Worm (Caenorhabditis elegans): Measurements from ENCODE around the gene puf-3.

puf-3 gene

ce11 chrIV:13512112-13512569, at the start of gene puf-3:
Gene puf-3, minus strand, starts transcription at chrIV:13512162.
- TF ChIP-seq ceh-36 (tag; optimal IDR thresholded peaks at IDR 0.05) (no peak), tbx-11 (GFP tag; IDR thresholded peaks at IDR 0.05) (no peak), scrt-1 (GFP tag; IDR thresholded peaks at IDR 0.05) (no peak), pes-1 (GFP tag; IDR thresholded peaks at IDR 0.05) (no peak), hmg-4 (GFP tag; optimal IDR thresholded peaks at IDR 0.05) (no peak), hmbx-1 (tag; optimal IDR thresholded peaks at IDR 0.05) (no peak), sea-1 (GFP tag; conservative IDR thresholded peaks at IDR 0.05) (no peak), tbx-37 (GFP tag; conservative IDR thresholded peaks at IDR 0.05) (no peak), tra-4 (tag; optimal IDR thresholded peaks at IDR 0.05) (no peak), B0310.2 (tag; optimal IDR thresholded peaks at IDR 0.05) (no peak), flt-1 (GFP tag; IDR thresholded peaks at IDR 0.05) (no peak)

- TF ChIP-seq aly-1 (tag; optimal IDR thresholded peaks at IDR 0.05) = no peak
Observed at ce11 chrIV:13561629-13562028, 49.7 kb upstream of the puf-3 start, which contains the start of the genes Y45F10B.13 and qui-1. Gene Y45F10B.13, minus strand, starts transcription at chrIV:13561729. Gene qui-1, plus strand, starts transcription at chrIV:13561861.

- no peak for TF ChIP-seq F13C5.2 (tag; optimal IDR thresholded peaks at IDR 0.05)
- TF ChIP-seq hnd-1 (tag; optimal IDR thresholded peaks at IDR 0.05) = no peak
- no peak for TF ChIP-seq pes-1 (GFP tag; IDR thresholded peaks at IDR 0.05)
- no peak for TF ChIP-seq ceh-36 (tag; optimal IDR thresholded peaks at IDR 0.05)
- no peak for TF ChIP-seq scrt-1 (GFP tag; IDR thresholded peaks at IDR 0.05)
- no peak for TF ChIP-seq flt-1 (GFP tag; IDR thresholded peaks at IDR 0.05)
- TF ChIP-seq hmbx-1 (tag; optimal IDR thresholded peaks at IDR 0.05) = no peak
- TF ChIP-seq tra-4 (tag; optimal IDR thresholded peaks at IDR 0.05) = no peak
Observed at ce11 chrIV:13559020-13559419, 47.1 kb upstream of the puf-3 start.

DNA sequence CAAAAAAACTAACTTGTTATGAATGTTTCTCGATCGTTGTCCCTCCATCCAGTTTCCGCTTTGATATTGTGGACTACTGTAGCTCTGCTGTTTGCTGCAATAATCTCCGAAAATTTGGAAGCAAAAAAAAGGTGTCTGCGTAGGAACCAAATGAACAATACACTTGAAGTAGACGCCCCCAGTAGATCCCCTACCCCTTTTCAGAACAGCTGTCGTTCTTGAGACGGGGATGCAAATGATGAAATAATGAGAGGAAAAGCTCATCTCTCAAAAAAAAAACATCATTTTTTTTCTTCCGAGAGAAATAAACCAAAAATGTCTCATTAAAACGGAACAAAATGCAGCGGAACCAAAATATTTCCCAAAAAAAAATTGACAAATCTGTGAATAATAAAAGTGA, 45.4 kb upstream of the puf-3 start:
- no peak for TF ChIP-seq tbx-37 (GFP tag; conservative IDR thresholded peaks at IDR 0.05)
- TF ChIP-seq ama-1 (optimal IDR thresholded peaks at IDR 0.05) = no peak
- TF ChIP-seq aly-1 (tag; optimal IDR thresholded peaks at IDR 0.05) = no peak
- TF ChIP-seq scrt-1 (GFP tag; IDR thresholded peaks at IDR 0.05) = no peak
- no peak for TF ChIP-seq tbx-11 (GFP tag; IDR thresholded peaks at IDR 0.05)
- no peak for TF ChIP-seq hmg-4 (GFP tag; optimal IDR thresholded peaks at IDR 0.05)
- no peak for TF ChIP-seq sea-1 (GFP tag; conservative IDR thresholded peaks at IDR 0.05)
- TF ChIP-seq B0310.2 (tag; optimal IDR thresholded peaks at IDR 0.05) = no peak
- TF ChIP-seq F13C5.2 (tag; optimal IDR thresholded peaks at IDR 0.05) = no peak
- TF ChIP-seq ets-7 (tag; optimal IDR thresholded peaks at IDR 0.05) = no peak
- no peak for TF ChIP-seq tra-4 (tag; optimal IDR thresholded peaks at IDR 0.05)
- TF ChIP-seq pes-1 (GFP tag; IDR thresholded peaks at IDR 0.05) = no peak
- no peak for TF ChIP-seq ceh-36 (tag; optimal IDR thresholded peaks at IDR 0.05)
- no peak for TF ChIP-seq hmbx-1 (tag; optimal IDR thresholded peaks at IDR 0.05)
- no peak for TF ChIP-seq flt-1 (GFP tag; IDR thresholded peaks at IDR 0.05)

DNA sequence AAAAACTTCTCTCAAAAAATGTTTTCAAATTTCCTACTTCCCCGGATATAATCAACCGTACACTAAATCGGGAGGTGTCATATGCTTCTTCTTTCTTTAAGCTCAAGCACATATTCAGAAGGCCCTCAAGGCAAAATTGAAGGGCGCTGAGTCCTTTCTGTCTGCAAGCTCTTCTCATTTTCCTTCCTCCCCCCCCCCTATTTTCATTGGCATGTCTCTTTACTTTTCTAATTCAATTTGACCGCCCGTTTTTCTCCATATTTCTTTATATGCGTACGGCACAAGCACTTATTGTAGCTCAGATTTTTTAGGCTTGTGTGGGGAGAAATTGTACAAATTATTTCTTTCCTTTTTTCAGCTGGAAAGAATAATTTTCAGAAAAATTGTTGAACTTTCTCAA, 43.5 kb upstream of the puf-3 start:
- no peak for TF ChIP-seq scrt-1 (GFP tag; IDR thresholded peaks at IDR 0.05)
- no peak for TF ChIP-seq ceh-13 (GFP tag; optimal IDR thresholded peaks at IDR 0.05)
- TF ChIP-seq aly-1 (tag; optimal IDR thresholded peaks at IDR 0.05) = no peak
- no peak for TF ChIP-seq F13C5.2 (tag; optimal IDR thresholded peaks at IDR 0.05)
- no peak for TF ChIP-seq sea-1 (GFP tag; conservative IDR thresholded peaks at IDR 0.05)
- TF ChIP-seq tbx-11 (GFP tag; IDR thresholded peaks at IDR 0.05) = no peak
- TF ChIP-seq hmg-4 (GFP tag; optimal IDR thresholded peaks at IDR 0.05) = no peak
- no peak for TF ChIP-seq tbx-37 (GFP tag; conservative IDR thresholded peaks at IDR 0.05)
- TF ChIP-seq hnd-1 (tag; optimal IDR thresholded peaks at IDR 0.05) = no peak
- TF ChIP-seq hmbx-1 (tag; optimal IDR thresholded peaks at IDR 0.05) = no peak

- TF ChIP-seq flt-1 (GFP tag; IDR thresholded peaks at IDR 0.05) = no peak
- no peak for TF ChIP-seq sea-1 (GFP tag; conservative IDR thresholded peaks at IDR 0.05)
- no peak for TF ChIP-seq ceh-13 (GFP tag; optimal IDR thresholded peaks at IDR 0.05)
- no peak for TF ChIP-seq aly-1 (tag; optimal IDR thresholded peaks at IDR 0.05)
- no peak for TF ChIP-seq hnd-1 (tag; optimal IDR thresholded peaks at IDR 0.05)
- TF ChIP-seq ceh-36 (tag; optimal IDR thresholded peaks at IDR 0.05) = no peak
- TF ChIP-seq tbx-37 (GFP tag; conservative IDR thresholded peaks at IDR 0.05) = no peak
- no peak for TF ChIP-seq scrt-1 (GFP tag; IDR thresholded peaks at IDR 0.05)
- TF ChIP-seq F13C5.2 (tag; optimal IDR thresholded peaks at IDR 0.05) = no peak
- no peak for TF ChIP-seq B0310.2 (tag; optimal IDR thresholded peaks at IDR 0.05)
- TF ChIP-seq ets-7 (tag; optimal IDR thresholded peaks at IDR 0.05) = no peak
- no peak for TF ChIP-seq hmbx-1 (tag; optimal IDR thresholded peaks at IDR 0.05)
- no peak for TF ChIP-seq hmg-4 (GFP tag; optimal IDR thresholded peaks at IDR 0.05)
- no peak for TF ChIP-seq ama-1 (optimal IDR thresholded peaks at IDR 0.05)
- TF ChIP-seq tbx-11 (GFP tag; IDR thresholded peaks at IDR 0.05) = no peak
- no peak for TF ChIP-seq pes-1 (GFP tag; IDR thresholded peaks at IDR 0.05)
- no peak for TF ChIP-seq tra-4 (tag; optimal IDR thresholded peaks at IDR 0.05)
Observed at ce11 chrIV:13554350-13554749, 42.4 kb upstream of the puf-3 start.

- TF ChIP-seq scrt-1 (GFP tag; IDR thresholded peaks at IDR 0.05) = no peak
- no peak for TF ChIP-seq aly-1 (tag; optimal IDR thresholded peaks at IDR 0.05)
- TF ChIP-seq sea-1 (GFP tag; conservative IDR thresholded peaks at IDR 0.05) = no peak
- no peak for TF ChIP-seq B0310.2 (tag; optimal IDR thresholded peaks at IDR 0.05)
- TF ChIP-seq pes-1 (GFP tag; IDR thresholded peaks at IDR 0.05) = no peak
- TF ChIP-seq F13C5.2 (tag; optimal IDR thresholded peaks at IDR 0.05) = peak; percentile 30
- no peak for TF ChIP-seq ceh-13 (GFP tag; optimal IDR thresholded peaks at IDR 0.05)
- TF ChIP-seq ama-1 (optimal IDR thresholded peaks at IDR 0.05) = no peak
- peak; percentile 21 for TF ChIP-seq hmbx-1 (tag; optimal IDR thresholded peaks at IDR 0.05)
Observed at ce11 chrIV:13549350-13549749, 37.4 kb upstream of the puf-3 start.

DNA sequence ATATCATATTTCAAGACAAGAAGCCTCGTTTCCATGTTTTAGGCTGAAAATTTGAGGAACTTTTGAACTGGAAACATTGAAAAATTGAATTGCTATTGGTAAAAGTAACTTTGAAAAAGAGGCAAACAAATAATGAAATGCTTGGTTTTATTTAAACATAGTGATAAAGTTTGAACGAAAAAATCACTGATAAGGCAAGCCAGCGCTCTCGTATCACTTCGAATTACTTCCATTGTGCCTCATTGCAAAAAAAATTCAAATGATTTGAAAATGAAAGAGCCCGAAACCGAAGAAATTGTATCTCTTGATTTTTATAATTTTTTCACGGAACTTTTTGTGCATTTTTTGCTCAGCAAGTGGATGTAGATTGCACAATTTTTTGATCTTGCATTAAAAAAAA, 36.2 kb upstream of the puf-3 start, which contains the start of gene F52G2.3:
F52G2.3 (minus strand) TSS at position 43 of the 400 bp plus-strand sequence.
- TF ChIP-seq tra-4 (tag; optimal IDR thresholded peaks at IDR 0.05) (no peak), sea-1 (GFP tag; conservative IDR thresholded peaks at IDR 0.05) (no peak)

Data from whole organism, early embryonic.